Worm (Caenorhabditis elegans) whole organism, L1 larva: ENCODE data around the gene srw-142.

Source experiments
- aha-1 ChIP-seq: fragments of 150-350 bp; optimal IDR thresholded peaks from 2 replicates; lab custom pipeline; 2014; ENCODE audit warnings: missing biosample characterization, missing genetic modification characterization
- aly-2 ChIP-seq: fragments of 150-350 bp; optimal IDR thresholded peaks from 2 replicates; lab custom pipeline; 2014; ENCODE audit warnings: missing biosample characterization, missing genetic modification characterization
- mdl-1 ChIP-seq, 2 experiments: fragments of 150-350 bp; optimal IDR thresholded peaks; 2 replicates each; lab custom pipeline; 2014 to 2017; ENCODE audit warnings: missing biosample characterization in 2 of 2, missing genetic modification characterization in 2 of 2, inconsistent platforms in 1 of 2
- nhr-11 ChIP-seq: fragments of 150-350 bp; optimal IDR thresholded peaks from 2 replicates; lab custom pipeline; 2014; ENCODE audit warnings: missing biosample characterization, missing genetic modification characterization
- nhr-84 ChIP-seq: sonication (generic microtip); optimal IDR thresholded peaks from 2 replicates; lab custom pipeline; 2017; ENCODE audit warnings: missing biosample characterization, missing genetic modification characterization
- pag-3 ChIP-seq: sonication (generic microtip); optimal IDR thresholded peaks from 2 replicates; lab custom pipeline; 2017; ENCODE audit warnings: missing genetic modification characterization, mild to moderate bottlenecking, missing compliant biosample characterization, antibody characterized with exemption, borderline replicate concordance; ENCODE audit not compliant: insufficient read depth
- sox-4 ChIP-seq: sonication (generic microtip); optimal IDR thresholded peaks from 2 replicates; lab custom pipeline; 2016; ENCODE audit warnings: missing genetic modification characterization, missing compliant biosample characterization

- no peak for TF ChIP-seq aly-2 (tag; lab: Kevin White, UChicago)
- TF ChIP-seq sox-4 (tag; lab: Kevin White, UChicago), result no peak
- TF ChIP-seq mdl-1 (tag; optimal IDR thresholded peaks at IDR 0.05; lab: Kevin White, UChicago), result no peak
- no peak for TF ChIP-seq pag-3 (tag; lab: Kevin White, UChicago)
- TF ChIP-seq aha-1, result no peak
- no peak for TF ChIP-seq nhr-84 (tag; lab: Kevin White, UChicago)
- no peak for TF ChIP-seq nhr-11
These were observed 2.8 kb upstream of the srw-142 start, which contains the start of gene srw-144 for ce11 chrV:2960894-2961293.
